Fruit fly (Drosophila melanogaster) whole organism, embryonic: Measurements from ENCODE around the gene mRpL32.
A peak's percentile ranks its signal among the peaks of the same experiment; 100 is the strongest.

ENCODE experiments used
- Atf-2 ChIP-seq: fragments of 200-800 bp; sonication (Bioruptor generic); optimal IDR thresholded peaks from 2 replicates; lab custom pipeline; 2016; ENCODE audit warnings: missing biosample characterization, missing genetic modification characterization
- CG10209 ChIP-seq: fragments of 200-800 bp; sonication (Bioruptor generic); optimal IDR thresholded peaks from 3 replicates; lab custom pipeline; 2017; ENCODE audit warnings: missing biosample characterization, mild to moderate bottlenecking, missing genetic modification characterization, missing genetic modification reagents
- CG11085 ChIP-seq: fragments of 200-800 bp; sonication (Bioruptor generic); IDR thresholded peaks from 2 replicates; pipeline ENCODE4 v1.3.6; 2022; ENCODE audit warnings: missing biosample characterization, missing genetic modification characterization
- CG1233 ChIP-seq: fragments of 200-800 bp; sonication (Bioruptor generic); optimal IDR thresholded peaks from 4 replicates; lab custom pipeline; 2018; ENCODE audit warnings: missing biosample characterization, mild to moderate bottlenecking, missing genetic modification characterization
- CG13287 ChIP-seq: fragments of 200-800 bp; sonication (Bioruptor generic); IDR thresholded peaks from 2 replicates; pipeline ENCODE4 v1.3.6; 2022; ENCODE audit warnings: missing biosample characterization, missing genetic modification characterization; ENCODE audit not compliant: partially characterized antibody
- CG13424 ChIP-seq: fragments of 200-800 bp; sonication (Bioruptor generic); optimal IDR thresholded peaks from 2 replicates; lab custom pipeline; 2019; ENCODE audit warnings: missing biosample characterization, mild to moderate bottlenecking, missing genetic modification characterization, moderate library complexity
- CG13894 ChIP-seq: fragments of 200-800 bp; sonication (Bioruptor generic); optimal IDR thresholded peaks from 3 replicates; lab custom pipeline; 2018; ENCODE audit warnings: missing biosample characterization, mild to moderate bottlenecking, missing genetic modification characterization, moderate library complexity
- CG1529 ChIP-seq: fragments of 200-800 bp; sonication (Bioruptor generic); optimal IDR thresholded peaks from 3 replicates; lab custom pipeline; 2018; ENCODE audit warnings: missing biosample characterization, missing genetic modification characterization
- CG1602 ChIP-seq: fragments of 200-800 bp; sonication (Bioruptor generic); optimal IDR thresholded peaks from 3 replicates; lab custom pipeline; 2016; ENCODE audit warnings: missing biosample characterization, missing genetic modification characterization
- CG17361 ChIP-seq: fragments of 200-800 bp; sonication (Bioruptor generic); IDR thresholded peaks from 3 replicates; pipeline ENCODE4 v1.3.6; 2022; ENCODE audit warnings: missing biosample characterization, missing genetic modification characterization
- CG18599 ChIP-seq: fragments of 200-800 bp; sonication (Bioruptor generic); optimal IDR thresholded peaks from 3 replicates; lab custom pipeline; 2017; ENCODE audit warnings: missing biosample characterization, missing genetic modification characterization, mild to moderate bottlenecking, moderate library complexity, missing genetic modification reagents
- CG2116 ChIP-seq: fragments of 200-800 bp; sonication (Bioruptor generic); optimal IDR thresholded peaks from 3 replicates; lab custom pipeline; 2018; ENCODE audit warnings: missing biosample characterization, mild to moderate bottlenecking, missing genetic modification characterization
- CG2202 ChIP-seq: fragments of 200-800 bp; sonication (Bioruptor generic); optimal IDR thresholded peaks from 2 replicates; lab custom pipeline; 2018; ENCODE audit warnings: missing biosample characterization, mild to moderate bottlenecking, missing genetic modification characterization
- CG4328 ChIP-seq: fragments of 200-800 bp; sonication (Bioruptor generic); optimal IDR thresholded peaks from 3 replicates; lab custom pipeline; 2017; ENCODE audit warnings: missing biosample characterization, missing genetic modification reagents, missing genetic modification characterization
- CG4854 ChIP-seq: fragments of 200-800 bp; sonication (Bioruptor generic); optimal IDR thresholded peaks from 2 replicates; lab custom pipeline; 2016; ENCODE audit warnings: missing biosample characterization, missing genetic modification characterization, inconsistent platforms
- CG6765 ChIP-seq: fragments of 200-800 bp; sonication (Bioruptor generic); optimal IDR thresholded peaks from 3 replicates; lab custom pipeline; 2017; ENCODE audit warnings: missing biosample characterization, mild to moderate bottlenecking, missing genetic modification characterization
- CG6854 ChIP-seq: fragments of 200-800 bp; sonication (Bioruptor generic); optimal IDR thresholded peaks from 3 replicates; lab custom pipeline; 2017; ENCODE audit warnings: missing biosample characterization, mild to moderate bottlenecking, missing genetic modification characterization
- CG9609 ChIP-seq: fragments of 200-800 bp; sonication (Bioruptor generic); optimal IDR thresholded peaks from 3 replicates; lab custom pipeline; 2016; ENCODE audit warnings: missing biosample characterization, missing genetic modification characterization
- CG9817 ChIP-seq: fragments of 200-800 bp; sonication (Bioruptor generic); optimal IDR thresholded peaks from 2 replicates; lab custom pipeline; 2018; ENCODE audit warnings: missing biosample characterization, mild to moderate bottlenecking, missing genetic modification characterization, moderate library complexity
- D ChIP-seq, 2 experiments: fragments of 200-800 bp in 1 of 2; fragments of >200 bp in 1 of 2; sonication (Bioruptor generic) in 1 of 2; optimal IDR thresholded peaks; 2 replicates in 1 of 2; 3 replicates in 1 of 2; lab custom pipeline; 2017; ENCODE audit warnings: mild to moderate bottlenecking in 1 of 2, missing biosample characterization in 1 of 2, missing genetic modification characterization in 1 of 2, missing genetic modification reagents in 1 of 2
- D19A ChIP-seq: fragments of 200-800 bp; optimal IDR thresholded peaks from 3 replicates; lab custom pipeline; 2019; ENCODE audit warnings: missing biosample characterization, mild to moderate bottlenecking, missing genetic modification characterization, moderate library complexity
- Dad ChIP-seq: fragments of 200-800 bp; sonication (Bioruptor generic); optimal IDR thresholded peaks from 3 replicates; lab custom pipeline; 2016; ENCODE audit warnings: missing biosample characterization, missing genetic modification characterization
- Dp ChIP-seq: fragments of 200-800 bp; sonication (Bioruptor generic); optimal IDR thresholded peaks from 2 replicates; lab custom pipeline; 2018; ENCODE audit warnings: missing biosample characterization, mild to moderate bottlenecking, missing genetic modification characterization, moderate library complexity
- Fer1 ChIP-seq: fragments of 200-800 bp; sonication (Bioruptor generic); optimal IDR thresholded peaks from 2 replicates; lab custom pipeline; 2017; ENCODE audit warnings: missing biosample characterization, mild to moderate bottlenecking, missing genetic modification characterization
- HLHmδ ChIP-seq: fragments of 200-800 bp; sonication (Bioruptor generic); optimal IDR thresholded peaks from 2 replicates; lab custom pipeline; 2018; ENCODE audit warnings: missing biosample characterization, mild to moderate bottlenecking, missing genetic modification characterization, moderate library complexity
- Hand ChIP-seq: fragments of 200-800 bp; sonication (Bioruptor generic); optimal IDR thresholded peaks from 2 replicates; lab custom pipeline; 2017; ENCODE audit warnings: mild to moderate bottlenecking, missing biosample characterization, missing genetic modification reagents, missing genetic modification characterization
- Max ChIP-seq: fragments of 200-800 bp; sonication (Bioruptor generic); optimal IDR thresholded peaks from 2 replicates; lab custom pipeline; 2016; ENCODE audit warnings: missing biosample characterization, mild to moderate bottlenecking, missing genetic modification characterization
- Nf-YC ChIP-seq: fragments of 200-800 bp; optimal IDR thresholded peaks from 3 replicates; lab custom pipeline; 2019; ENCODE audit warnings: missing biosample characterization, mild to moderate bottlenecking, missing genetic modification characterization, moderate library complexity
- Side ChIP-seq: fragments of 200-800 bp; sonication (Bioruptor generic); optimal IDR thresholded peaks from 2 replicates; lab custom pipeline; 2016; ENCODE audit warnings: missing biosample characterization, missing genetic modification characterization
- Stat92E ChIP-seq, 3 experiments: fragments of >200 bp in 2 of 3; fragments of 200-800 bp in 1 of 3; sonication (Bioruptor generic) in 1 of 3; optimal IDR thresholded peaks; 2 replicates each; lab custom pipeline; 2017 to 2019; ENCODE audit warnings: missing biosample characterization in 3 of 3, missing genetic modification characterization in 3 of 3, mild to moderate bottlenecking in 1 of 3, moderate library complexity in 1 of 3
- ab ChIP-seq: fragments of 200-800 bp; sonication (Bioruptor generic); optimal IDR thresholded peaks from 2 replicates; lab custom pipeline; 2016; ENCODE audit warnings: missing biosample characterization, missing genetic modification characterization
- bcd ChIP-seq: fragments of 200-800 bp; sonication (Bioruptor generic); optimal IDR thresholded peaks from 2 replicates; lab custom pipeline; 2017; ENCODE audit warnings: missing biosample characterization, mild to moderate bottlenecking, missing genetic modification characterization
- cwo ChIP-seq: fragments of 200-800 bp; sonication (Bioruptor generic); optimal IDR thresholded peaks from 3 replicates; lab custom pipeline; 2017; ENCODE audit warnings: missing biosample characterization, missing genetic modification characterization, mild to moderate bottlenecking, moderate library complexity, missing genetic modification reagents
- fd64A ChIP-seq: fragments of 200-800 bp; sonication (Bioruptor generic); optimal IDR thresholded peaks from 3 replicates; lab custom pipeline; 2018; ENCODE audit warnings: missing biosample characterization, mild to moderate bottlenecking, missing genetic modification characterization
- gem ChIP-seq: fragments of 200-800 bp; sonication (Bioruptor generic); optimal IDR thresholded peaks from 2 replicates; lab custom pipeline; 2019; ENCODE audit warnings: missing biosample characterization, mild to moderate bottlenecking, missing genetic modification characterization, moderate library complexity
- grau ChIP-seq: fragments of 200-800 bp; optimal IDR thresholded peaks from 3 replicates; lab custom pipeline; 2019; ENCODE audit warnings: missing biosample characterization, mild to moderate bottlenecking, missing genetic modification characterization, moderate library complexity
- hkb ChIP-seq, 2 experiments: fragments of 200-800 bp in 1 of 2; fragments of >200 bp in 1 of 2; sonication (Bioruptor generic) in 1 of 2; IDR thresholded peaks in 1 of 2; optimal IDR thresholded peaks in 1 of 2; 2 replicates each; pipeline versions ENCODE4 v1.3.6 to Lab custom; 2017 to 2022; ENCODE audit warnings: missing biosample characterization in 1 of 2, missing genetic modification characterization in 1 of 2
- jumu ChIP-seq: fragments of 200-800 bp; sonication (Bioruptor generic); optimal IDR thresholded peaks from 3 replicates; lab custom pipeline; 2016; ENCODE audit warnings: missing biosample characterization, missing genetic modification characterization
- lola ChIP-seq, 3 experiments: fragments of >200 bp in 2 of 3; fragments of 200-800 bp in 1 of 3; sonication (Bioruptor generic) in 1 of 3; optimal IDR thresholded peaks; 2 replicates each; lab custom pipeline; 2017 to 2019; ENCODE audit warnings: missing biosample characterization in 3 of 3, missing genetic modification characterization in 3 of 3, mild to moderate bottlenecking in 1 of 3, moderate library complexity in 1 of 3
- luna ChIP-seq: fragments of 200-800 bp; sonication (Bioruptor generic); optimal IDR thresholded peaks from 2 replicates; lab custom pipeline; 2016; ENCODE audit warnings: missing biosample characterization, missing genetic modification characterization
- mirr ChIP-seq: fragments of 200-800 bp; sonication (Bioruptor generic); optimal IDR thresholded peaks from 3 replicates; lab custom pipeline; 2018; ENCODE audit warnings: missing biosample characterization, mild to moderate bottlenecking, missing genetic modification characterization
- nmo ChIP-seq: fragments of 200-800 bp; sonication (Bioruptor generic); optimal IDR thresholded peaks from 2 replicates; lab custom pipeline; 2018; ENCODE audit warnings: missing biosample characterization, mild to moderate bottlenecking, missing genetic modification characterization, moderate library complexity
- seq ChIP-seq: fragments of 200-800 bp; sonication (Bioruptor generic); IDR thresholded peaks from 2 replicates; pipeline ENCODE4 v1.3.6; 2022; ENCODE audit warnings: missing biosample characterization, missing genetic modification characterization
- tx ChIP-seq: fragments of 200-800 bp; sonication (Bioruptor generic); optimal IDR thresholded peaks from 2 replicates; lab custom pipeline; 2016; ENCODE audit warnings: missing biosample characterization, missing genetic modification characterization
- yki ChIP-seq: fragments of >200 bp; optimal IDR thresholded peaks from 3 replicates; lab custom pipeline; 2018
- zfh1 ChIP-seq: fragments of 200-800 bp; sonication (Bioruptor generic); IDR thresholded peaks from 3 replicates; pipeline ENCODE4 v1.3.6; 2022; ENCODE audit warnings: missing biosample characterization, missing genetic modification characterization

mRpL32 gene

dm6 chr3R:31218997-31219992 lies 33.4 kb upstream of the mRpL32 start, which contains the start of gene ATPsynC (continued):
- TF ChIP-seq fd64A (peak; percentile 32), bcd (GFP tag; lab: Kevin White, UChicago) (peak; percentile 47), nmo (GFP tag; lab: Kevin White, UChicago) (peak; percentile 65), gem (tag; lab: Kevin White, UChicago) (peak; percentile 57), Dp (GFP tag; lab: Kevin White, UChicago) (peak; percentile 56), mirr (peak; percentile 50), D (optimal IDR thresholded peaks at IDR 0.05; lab: Kevin White, UChicago) (peak; percentile 12), D (GFP tag; optimal IDR thresholded peaks at IDR 0.05; lab: Kevin White, UChicago) (no peak), luna (GFP tag; lab: Kevin White, UChicago) (no peak), CG6765 (GFP tag; lab: Kevin White, UChicago) (peak; percentile 78), D19A (peak; percentile 11), CG4854 (GFP tag; lab: Kevin White, UChicago) (peak; percentile 5), HLHmδ (GFP tag; lab: Kevin White, UChicago) (peak; percentile 80), CG9817 (tag; lab: Kevin White, UChicago) (peak; percentile 38), Atf-2 (GFP tag; lab: Kevin White, UChicago) (no peak), CG4328 (GFP tag; lab: Kevin White, UChicago) (peak; percentile 55), CG18599 (GFP tag; lab: Kevin White, UChicago) (peak; percentile 41), Dad (GFP tag; lab: Kevin White, UChicago) (peak; percentile 63), CG13287 (GFP tag; lab: Robert Waterston, UW) (no peak), CG9609 (GFP tag; lab: Kevin White, UChicago) (peak; percentile 12), CG10209 (GFP tag; lab: Kevin White, UChicago) (peak; percentile 34), Max (GFP tag; lab: Kevin White, UChicago) (peak; percentile 22), lola (GFP tag; optimal IDR thresholded peaks at IDR 0.05; lab: Kevin White, UChicago) (peak in 1 of 3 experiments; percentile 94), Stat92E (GFP tag; optimal IDR thresholded peaks at IDR 0.05; lab: Kevin White, UChicago) (peak in 2 of 3 experiments; percentile 75 to 81), CG11085 (GFP tag; lab: Robert Waterston, UW) (no peak), CG13424 (tag; lab: Kevin White, UChicago) (peak; percentile 22), CG2202 (tag; lab: Kevin White, UChicago) (peak; percentile 21), Hand (peak; percentile 62), hkb (optimal IDR thresholded peaks at IDR 0.05; lab: Kevin White, UChicago) (peak; percentile 31), hkb (GFP tag; IDR thresholded peaks at IDR 0.05; lab: Robert Waterston, UW) (no peak), CG17361 (GFP tag; lab: Robert Waterston, UW) (no peak), CG1529 (GFP tag; lab: Kevin White, UChicago) (no peak), ab (no peak), seq (no peak), Side (GFP tag; lab: Kevin White, UChicago) (peak; percentile 45), CG2116 (peak; percentile 51), yki (lab: Kevin White, UChicago) (peak; percentile 15), CG1233 (GFP tag; lab: Kevin White, UChicago) (peak; percentile 45), jumu (GFP tag; lab: Kevin White, UChicago) (peak; percentile 36), zfh1 (GFP tag; lab: Robert Waterston, UW) (no peak), cwo (GFP tag; lab: Kevin White, UChicago) (peak; percentile 73), CG1602 (GFP tag; lab: Kevin White, UChicago) (peak; percentile 1), CG13894 (peak; percentile 82), CG6854 (peak; percentile 79), tx (GFP tag; lab: Kevin White, UChicago) (peak; percentile 24), grau (peak; percentile 31), Fer1 (GFP tag; lab: Kevin White, UChicago) (peak; percentile 75), Nf-YC (tag; lab: Kevin White, UChicago) (peak; percentile 39)
